Worm (Caenorhabditis elegans): ENCODE measurements around the gene mpst-2.

mpst-2 gene

DNA sequence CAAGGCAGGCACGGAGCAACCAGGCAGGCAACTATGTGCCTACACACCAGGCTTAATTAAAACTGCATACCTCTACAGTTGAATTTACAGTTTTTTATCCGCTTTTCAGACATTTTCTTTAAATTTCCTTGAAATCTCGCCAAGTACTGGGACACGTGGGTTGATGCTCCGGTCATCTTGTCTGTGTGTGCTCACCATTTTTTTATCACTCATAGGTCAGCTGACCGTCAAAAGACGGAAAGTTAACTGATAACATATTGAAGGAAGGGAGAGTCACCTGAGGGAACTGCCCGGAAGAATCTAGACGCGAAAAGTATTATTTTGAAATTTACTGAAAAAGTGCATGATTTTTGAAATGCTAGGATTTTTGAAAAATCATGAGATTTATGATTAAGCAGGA lies 42.7 kb downstream of the mpst-2 start (continued):
- TF ChIP-seq nhr-120 (GFP tag; IDR thresholded peaks at IDR 0.05), result no peak
- TF ChIP-seq lin-35 (GFP tag; optimal IDR thresholded peaks at IDR 0.05), result no peak
- TF ChIP-seq lin-40 (tag; optimal IDR thresholded peaks at IDR 0.05), result no peak
- TF ChIP-seq ztf-3 (GFP tag; optimal IDR thresholded peaks at IDR 0.05), result peak; percentile 11
- TF ChIP-seq ceh-40 (GFP tag; IDR thresholded peaks at IDR 0.05), result no peak
- no peak for TF ChIP-seq zfh-2 (GFP tag; conservative IDR thresholded peaks at IDR 0.05)
- TF ChIP-seq aptf-3 (GFP tag; IDR thresholded peaks at IDR 0.05), result no peak
- TF ChIP-seq madf-10 (tag; optimal IDR thresholded peaks at IDR 0.05), result no peak
- no peak for TF ChIP-seq tbx-9 (tag; optimal IDR thresholded peaks at IDR 0.05; ENCODE audit: borderline replicate concordance)
- TF ChIP-seq hmg-1.2 (GFP tag; IDR thresholded peaks at IDR 0.05), result no peak
- no peak for TF ChIP-seq F22D6.2 (tag; optimal IDR thresholded peaks at IDR 0.05)
- peak; percentile 49; the same call in 1 of the 2 replicates for TF ChIP-seq nfyb-1 (GFP tag; IDR thresholded peaks at IDR 0.05)
- TF ChIP-seq Y53F4B.3 (GFP tag; IDR thresholded peaks at IDR 0.05), result no peak
- TF ChIP-seq ztf-28 (GFP tag; IDR thresholded peaks at IDR 0.05), result no peak
- no peak for TF ChIP-seq ztf-25 (GFP tag; IDR thresholded peaks at IDR 0.05)
- TF ChIP-seq madf-6 (GFP tag; IDR thresholded peaks at IDR 0.05), result no peak
- TF ChIP-seq somi-1 (GFP tag; optimal IDR thresholded peaks at IDR 0.05), result no peak
- TF ChIP-seq K11D2.4 (GFP tag; IDR thresholded peaks at IDR 0.05), result no peak
- TF ChIP-seq F23B12.7 (tag; optimal IDR thresholded peaks at IDR 0.05; ENCODE audit: insufficient read depth), result no peak
- no peak for TF ChIP-seq K12H6.12 (tag; optimal IDR thresholded peaks at IDR 0.05)
- no peak for TF ChIP-seq F49E8.2 (tag; optimal IDR thresholded peaks at IDR 0.05; ENCODE audit: insufficient read depth)
- no peak for TF ChIP-seq Y67H2A.10 (GFP tag; conservative IDR thresholded peaks at IDR 0.05)
- TF ChIP-seq ekl-4 (GFP tag; IDR thresholded peaks at IDR 0.05), result peak; percentile 61; the same call in 1 of the 2 replicates
- TF ChIP-seq attf-5 (GFP tag; optimal IDR thresholded peaks at IDR 0.05), result no peak
- TF ChIP-seq F37B4.10 (GFP tag; IDR thresholded peaks at IDR 0.05), result no peak
- TF ChIP-seq lsl-1 (GFP tag; optimal IDR thresholded peaks at IDR 0.05), result no peak
- TF ChIP-seq snpc-4 (GFP tag; optimal IDR thresholded peaks at IDR 0.05), result no peak
- TF ChIP-seq snpc-4 (tag; optimal IDR thresholded peaks at IDR 0.05), result peak in 1 of 4 experiments; percentile 20
- no peak for TF ChIP-seq ceh-91 (GFP tag; IDR thresholded peaks at IDR 0.05)
- peak; percentile 56 for TF ChIP-seq chd-7 (tag; optimal IDR thresholded peaks at IDR 0.05)
- no peak for TF ChIP-seq gei-17 (GFP tag; optimal IDR thresholded peaks at IDR 0.05)
- no peak for TF ChIP-seq lir-1 (GFP tag; conservative IDR thresholded peaks at IDR 0.05)
- TF ChIP-seq F57A8.1 (GFP tag; optimal IDR thresholded peaks at IDR 0.05), result no peak
- TF ChIP-seq tbp1 (GFP tag; optimal IDR thresholded peaks at IDR 0.05), result peak; percentile 39
- 0 out of 2 replicates have a peak, but pooled peaks have one; percentile 24 for TF ChIP-seq mcd-1 (GFP tag; IDR thresholded peaks at IDR 0.05)
- no peak for TF ChIP-seq ccch-3 (GFP tag; optimal IDR thresholded peaks at IDR 0.05)
- TF ChIP-seq efl-1 (GFP tag; optimal IDR thresholded peaks at IDR 0.05), result no peak
- peak; percentile 67 for TF ChIP-seq dox-1 (GFP tag; IDR thresholded peaks at IDR 0.05)
- no peak for TF ChIP-seq F57C9.4 (tag; optimal IDR thresholded peaks at IDR 0.05)
- peak; percentile 48; the same call in 1 of the 2 replicates for TF ChIP-seq cebp-1 (GFP tag; IDR thresholded peaks at IDR 0.05)
- TF ChIP-seq cebp-1 (tag; optimal IDR thresholded peaks at IDR 0.05), result peak; percentile 78
- no peak for TF ChIP-seq rec-8 (tag; optimal IDR thresholded peaks at IDR 0.05)
- TF ChIP-seq let-607 (tag; optimal IDR thresholded peaks at IDR 0.05), result peak; percentile 14 to 49
- TF ChIP-seq hsf-1 (GFP tag; IDR thresholded peaks at IDR 0.05), result peak; percentile 82; the same call in 1 of the 2 replicates
- TF ChIP-seq ztf-22 (GFP tag; optimal IDR thresholded peaks at IDR 0.05), result no peak
- peak; percentile 48; the same call in 1 of the 2 replicates for TF ChIP-seq let-526 (GFP tag; IDR thresholded peaks at IDR 0.05)
- no peak for TF ChIP-seq lsy-27 (tag; optimal IDR thresholded peaks at IDR 0.05; ENCODE audit: borderline replicate concordance, insufficient read depth)

All from whole organism, young adult.